Fruit fly (Drosophila melanogaster): ENCODE measurements around the gene CG7720.

The CG7720 gene

dm6 chr3R:18741027-18741843 is 53.7 kb downstream of the CG7720 start (continued):
- TF ChIP-seq ssp (GFP tag; IDR thresholded peaks at IDR 0.05) (peak; percentile 90), CG8944 (GFP tag; optimal IDR thresholded peaks at IDR 0.05) (peak; percentile 89), trem (tag; optimal IDR thresholded peaks at IDR 0.05) (peak; percentile 91), CG10979 (tag; optimal IDR thresholded peaks at IDR 0.05) (peak; percentile 96), CG3407 (GFP tag; optimal IDR thresholded peaks at IDR 0.05) (peak; percentile 88), CG7745 (tag; optimal IDR thresholded peaks at IDR 0.05) (peak; percentile 6), CG7928 (GFP tag; optimal IDR thresholded peaks at IDR 0.05) (peak; percentile 79), zen2 (GFP tag; IDR thresholded peaks at IDR 0.05; ENCODE audit: partially characterized antibody) (no peak), dimm (GFP tag; IDR thresholded peaks at IDR 0.05) (peak; percentile 78), onecut (GFP tag; IDR thresholded peaks at IDR 0.05) (peak; percentile 91), CG9797 (GFP tag; optimal IDR thresholded peaks at IDR 0.05) (peak; percentile 36), gce (GFP tag; IDR thresholded peaks at IDR 0.05) (peak; percentile 91), Tbp (GFP tag; optimal IDR thresholded peaks at IDR 0.05) (no peak), Doc2 (GFP tag; IDR thresholded peaks at IDR 0.05) (peak; percentile 85), hkb (optimal IDR thresholded peaks at IDR 0.05) (no peak), hkb (GFP tag; IDR thresholded peaks at IDR 0.05) (peak; percentile 97), salm (tag; optimal IDR thresholded peaks at IDR 0.05) (peak; percentile 89), CG16813 (GFP tag; IDR thresholded peaks at IDR 0.05; ENCODE audit: partially characterized antibody) (no peak), CHES-1-like (GFP tag; optimal IDR thresholded peaks at IDR 0.05) (peak; percentile 72), hb (GFP tag; IDR thresholded peaks at IDR 0.05; ENCODE audit: partially characterized antibody) (no peak), CG18262 (tag; optimal IDR thresholded peaks at IDR 0.05) (peak; percentile 97), CG2116 (GFP tag; optimal IDR thresholded peaks at IDR 0.05) (peak; percentile 73), Eip74EF (GFP tag; optimal IDR thresholded peaks at IDR 0.05) (peak in 1 of 2 experiments; percentile 80), wdn (GFP tag; IDR thresholded peaks at IDR 0.05) (peak; percentile 96), cwo (GFP tag; optimal IDR thresholded peaks at IDR 0.05) (peak; percentile 94), CG6854 (GFP tag; optimal IDR thresholded peaks at IDR 0.05) (peak; percentile 95), cg (GFP tag; optimal IDR thresholded peaks at IDR 0.05) (peak; percentile 26), CG3995 (GFP tag; optimal IDR thresholded peaks at IDR 0.05) (peak; percentile 78), Hr51 (GFP tag; optimal IDR thresholded peaks at IDR 0.05) (peak; percentile 92 to 95), CG6175 (GFP tag; IDR thresholded peaks at IDR 0.05) (peak; percentile 93), CG1647 (GFP tag; optimal IDR thresholded peaks at IDR 0.05) (peak; percentile 93), mld (GFP tag; IDR thresholded peaks at IDR 0.05; ENCODE audit: partially characterized antibody) (no peak), CG31365 (tag; optimal IDR thresholded peaks at IDR 0.05) (peak; percentile 84), pros (GFP tag; optimal IDR thresholded peaks at IDR 0.05) (no peak), Bdp1 (GFP tag; optimal IDR thresholded peaks at IDR 0.05) (peak; percentile 70), Dip3 (GFP tag; optimal IDR thresholded peaks at IDR 0.05) (peak; percentile 90), crol (GFP tag; IDR thresholded peaks at IDR 0.05) (peak; percentile 87), Dfd (GFP tag; optimal IDR thresholded peaks at IDR 0.05) (no peak), YL-1 (GFP tag; optimal IDR thresholded peaks at IDR 0.05) (peak; percentile 67), CG8924 (tag; optimal IDR thresholded peaks at IDR 0.05) (peak; percentile 98), eve (GFP tag; optimal IDR thresholded peaks at IDR 0.05) (no peak), NC2β (GFP tag; optimal IDR thresholded peaks at IDR 0.05) (peak; percentile 77), Lhr (GFP tag; optimal IDR thresholded peaks at IDR 0.05) (peak; percentile 79), Mad (GFP tag; optimal IDR thresholded peaks at IDR 0.05) (peak; percentile 88), org-1 (GFP tag; optimal IDR thresholded peaks at IDR 0.05) (peak; percentile 91), slp2 (GFP tag; optimal IDR thresholded peaks at IDR 0.05) (peak; percentile 82), abd-A (tag; optimal IDR thresholded peaks at IDR 0.05) (peak; percentile 87), CG7556 (GFP tag; optimal IDR thresholded peaks at IDR 0.05) (peak; percentile 94), CG6272 (GFP tag; IDR thresholded peaks at IDR 0.05) (peak; percentile 93)

All from whole organism, embryonic.